Worm (Caenorhabditis elegans) whole organism, late embryonic: Measurements from ENCODE around the gene F54D5.2.

Experiments used
- ama-1 ChIP-seq: fragments of 150-350 bp; optimal IDR thresholded peaks from 2 replicates; lab custom pipeline; 2014
- ceh-2 ChIP-seq: sonication (generic microtip); optimal IDR thresholded peaks from 2 replicates; lab custom pipeline; 2016; ENCODE audit warnings: missing genotype, missing genetic modification characterization, missing compliant biosample characterization
- dve-1 ChIP-seq: sonication (generic microtip); optimal IDR thresholded peaks from 2 replicates; lab custom pipeline; 2017; ENCODE audit warnings: antibody characterized with exemption, mild to moderate bottlenecking, missing genetic modification characterization, missing compliant biosample characterization
- ets-4 ChIP-seq: sonication (generic microtip); optimal IDR thresholded peaks from 2 replicates; lab custom pipeline; 2016; ENCODE audit warnings: missing genetic modification characterization, missing compliant biosample characterization
- nfya-1 ChIP-seq: sonication (generic microtip); optimal IDR thresholded peaks from 2 replicates; lab custom pipeline; 2017; ENCODE audit warnings: missing genetic modification characterization, mild to moderate bottlenecking, missing compliant biosample characterization, antibody characterized with exemption, moderate library complexity
- nhr-11 ChIP-seq: fragments of 150-350 bp; optimal IDR thresholded peaks from 2 replicates; lab custom pipeline; 2014; ENCODE audit warnings: missing biosample characterization, missing genetic modification characterization
- pat-9 ChIP-seq: fragments of 200-800 bp; sonication (Bioruptor generic); optimal IDR thresholded peaks from 2 replicates; lab custom pipeline; 2018; ENCODE audit warnings: mild to moderate bottlenecking, missing genetic modification characterization, moderate library complexity, missing compliant biosample characterization
- pax-1 ChIP-seq: fragments of 150-350 bp; optimal IDR thresholded peaks from 2 replicates; lab custom pipeline; 2014; ENCODE audit warnings: missing biosample characterization, missing genetic modification characterization
- pros-1 ChIP-seq: fragments of 150-350 bp; optimal IDR thresholded peaks from 2 replicates; lab custom pipeline; 2014; ENCODE audit warnings: missing biosample characterization, missing genetic modification reagents, missing genetic modification characterization
- rnt-1 ChIP-seq: sonication (generic microtip); optimal IDR thresholded peaks from 2 replicates; lab custom pipeline; 2016; ENCODE audit warnings: missing genetic modification characterization, missing compliant biosample characterization
- syd-9 ChIP-seq: sonication (generic microtip); optimal IDR thresholded peaks from 2 replicates; lab custom pipeline; 2016; ENCODE audit warnings: mild to moderate bottlenecking, missing genetic modification characterization, moderate library complexity, missing compliant biosample characterization
- unc-55 ChIP-seq: sonication (generic microtip); optimal IDR thresholded peaks from 2 replicates; lab custom pipeline; 2017; ENCODE audit warnings: missing biosample characterization, missing genetic modification reagents, missing genetic modification characterization
- ztf-16 ChIP-seq: sonication (generic microtip); optimal IDR thresholded peaks from 2 replicates; lab custom pipeline; 2017; ENCODE audit warnings: missing genetic modification characterization, missing compliant biosample characterization

DNA sequence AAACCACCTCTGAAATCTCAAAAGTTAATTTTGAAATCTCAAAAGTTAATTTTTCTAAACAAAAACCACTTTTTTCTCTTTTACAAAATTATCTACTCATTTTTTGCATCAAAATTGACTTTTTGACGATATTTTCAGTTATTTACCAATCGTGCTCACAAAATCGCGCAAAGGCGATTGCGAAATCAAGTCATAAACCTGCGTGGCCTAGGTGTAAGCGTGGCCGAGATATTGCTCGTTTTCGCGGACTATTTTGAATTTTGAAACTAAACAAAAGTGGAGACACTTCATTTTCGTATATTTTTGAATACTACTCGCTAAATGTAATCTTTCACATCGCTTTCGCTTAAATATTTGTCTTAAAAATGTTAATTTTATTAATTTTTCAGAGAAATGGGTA lies 5.3 kb downstream of the F54D5.2 start, which contains the start of gene smc-6:
- TF ChIP-seq pros-1 (tag; lab: Kevin White, UChicago) (no peak), dve-1 (tag; lab: Kevin White, UChicago) (no peak), unc-55 (no peak), ztf-16 (no peak), syd-9 (tag; lab: Kevin White, UChicago) (no peak), pax-1 (tag; lab: Kevin White, UChicago) (no peak), ceh-2 (peak; percentile 14), ets-4 (tag; lab: Kevin White, UChicago) (no peak), nfya-1 (no peak), ama-1 (lab: Kevin White, UChicago) (no peak), pat-9 (tag; lab: Kevin White, UChicago) (no peak), nhr-11 (tag; lab: Kevin White, UChicago) (no peak), rnt-1 (tag; lab: Kevin White, UChicago) (no peak)
